Worm (Caenorhabditis elegans): ENCODE data around the gene Y75B8A.44.

The Y75B8A.44 gene

DNA sequence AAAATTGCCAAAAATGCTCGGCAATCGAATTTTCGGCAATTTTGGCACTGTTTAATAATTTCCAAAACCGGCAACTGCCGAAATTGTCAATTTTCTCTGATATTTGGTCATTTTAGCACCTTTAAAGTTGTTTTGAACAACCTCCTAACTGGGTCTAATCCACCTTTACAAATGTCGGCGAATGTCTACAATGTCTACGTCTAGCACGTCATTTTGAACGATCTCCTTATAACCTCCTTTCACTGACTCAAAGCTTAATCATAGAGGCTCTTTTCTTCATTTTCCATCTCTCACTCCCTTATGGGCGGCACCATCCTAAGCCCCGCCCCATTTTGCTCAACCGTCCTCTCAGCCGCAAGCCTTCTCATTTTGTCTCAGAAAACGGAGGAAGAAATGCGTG lies at the start of gene Y75B8A.44:
TSS of gene Y75B8A.44 (plus strand) at position 301 of the 400 bp plus-strand sequence.
- TF ChIP-seq somi-1 (GFP tag; optimal IDR thresholded peaks at IDR 0.05) (no peak), aptf-2 (GFP tag; conservative IDR thresholded peaks at IDR 0.05) (no peak), C17E4.6 (GFP tag; IDR thresholded peaks at IDR 0.05) (no peak), nfyb-1 (GFP tag; IDR thresholded peaks at IDR 0.05) (no peak), rec-8 (tag; optimal IDR thresholded peaks at IDR 0.05) (no peak), mel-28 (tag; optimal IDR thresholded peaks at IDR 0.05; ENCODE audit: borderline replicate concordance) (no peak), nhr-80 (tag; optimal IDR thresholded peaks at IDR 0.05) (no peak), madf-6 (GFP tag; IDR thresholded peaks at IDR 0.05) (no peak), F57A8.1 (GFP tag; optimal IDR thresholded peaks at IDR 0.05) (no peak), madf-8 (GFP tag; conservative IDR thresholded peaks at IDR 0.05) (no peak), mes-4 (tag; optimal IDR thresholded peaks at IDR 0.05) (no peak), dpff-1 (tag; optimal IDR thresholded peaks at IDR 0.05) (no peak), die-1 (tag; optimal IDR thresholded peaks at IDR 0.05) (no peak), ZK185.1 (tag; optimal IDR thresholded peaks at IDR 0.05; ENCODE audit: poor library complexity, severe bottlenecking) (no peak), pha-4 (tag; optimal IDR thresholded peaks at IDR 0.05) (no peak), F22D6.2 (tag; optimal IDR thresholded peaks at IDR 0.05) (no peak), egl-44 (GFP tag; IDR thresholded peaks at IDR 0.05) (no peak), let-526 (GFP tag; IDR thresholded peaks at IDR 0.05) (no peak)

ce11 chrIII:12149958-12150357 lies 44.3 kb upstream of the Y75B8A.44 start:
- TF ChIP-seq zfh-2 (GFP tag; conservative IDR thresholded peaks at IDR 0.05): peak; percentile 76
- TF ChIP-seq unc-130 (GFP tag; optimal IDR thresholded peaks at IDR 0.05): no peak

ce11 chrIII:12151100-12151499 lies 43.2 kb upstream of the Y75B8A.44 start:
- no peak for TF ChIP-seq T07F8.4 (tag; optimal IDR thresholded peaks at IDR 0.05)
- TF ChIP-seq dox-1 (GFP tag; IDR thresholded peaks at IDR 0.05): no peak
- TF ChIP-seq madf-3 (GFP tag; IDR thresholded peaks at IDR 0.05): no peak
- no peak for TF ChIP-seq ceh-91 (GFP tag; IDR thresholded peaks at IDR 0.05)
- TF ChIP-seq nhr-27 (tag; optimal IDR thresholded peaks at IDR 0.05): no peak
- no peak for TF ChIP-seq ztf-28 (GFP tag; IDR thresholded peaks at IDR 0.05)
- no peak for TF ChIP-seq rpc-1 (optimal IDR thresholded peaks at IDR 0.05)
- TF ChIP-seq rpc-1 (tag; optimal IDR thresholded peaks at IDR 0.05): no peak
- no peak for TF ChIP-seq aptf-2 (GFP tag; conservative IDR thresholded peaks at IDR 0.05)
- TF ChIP-seq let-607 (tag; optimal IDR thresholded peaks at IDR 0.05): no peak
- no peak for TF ChIP-seq C17E4.6 (GFP tag; IDR thresholded peaks at IDR 0.05)
- no peak for TF ChIP-seq sptf-2 (GFP tag; optimal IDR thresholded peaks at IDR 0.05)
- no peak for TF ChIP-seq unc-130 (GFP tag; optimal IDR thresholded peaks at IDR 0.05)
- TF ChIP-seq bed-2 (GFP tag; IDR thresholded peaks at IDR 0.05): no peak
- no peak for TF ChIP-seq ceh-58 (GFP tag; IDR thresholded peaks at IDR 0.05)

DNA sequence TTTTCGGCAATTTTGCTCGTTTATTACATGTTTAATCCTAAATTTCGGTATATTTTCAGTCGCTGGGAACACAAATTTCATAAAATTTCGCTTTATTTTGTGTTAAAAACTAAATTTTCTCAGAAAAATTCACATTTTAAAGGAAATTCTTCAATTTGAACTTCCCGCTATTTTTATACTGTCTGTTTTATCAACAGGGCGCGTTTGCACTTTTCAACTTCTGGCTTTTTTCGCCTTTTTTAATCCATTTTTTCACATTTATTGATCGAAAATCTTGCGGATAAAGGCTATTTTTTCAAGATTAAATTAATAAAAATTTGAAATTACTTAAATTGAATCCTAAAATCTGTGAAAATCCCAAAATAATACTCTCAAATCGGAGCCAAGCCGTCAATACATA lies 42.1 kb upstream of the Y75B8A.44 start:
- TF ChIP-seq mcd-1 (GFP tag; IDR thresholded peaks at IDR 0.05): peak; percentile 88
- no peak for TF ChIP-seq unc-130 (GFP tag; optimal IDR thresholded peaks at IDR 0.05)
- TF ChIP-seq lin-54 (GFP tag; optimal IDR thresholded peaks at IDR 0.05): peak; percentile 86
- TF ChIP-seq lsy-27 (tag; optimal IDR thresholded peaks at IDR 0.05; ENCODE audit: borderline replicate concordance, insufficient read depth): no peak
- peak in 2 of 3 experiments; percentile 11 to 80 for TF ChIP-seq lin-35 (GFP tag; optimal IDR thresholded peaks at IDR 0.05)
- TF ChIP-seq efl-1 (GFP tag; optimal IDR thresholded peaks at IDR 0.05): peak; percentile 72
- TF ChIP-seq dpl-1 (GFP tag; optimal IDR thresholded peaks at IDR 0.05): peak; percentile 50
- peak; percentile 19 for TF ChIP-seq lsl-1 (GFP tag; optimal IDR thresholded peaks at IDR 0.05)
